Fruit fly (Drosophila melanogaster): ENCODE data around the gene HisCl1.

HisCl1 gene

DNA sequence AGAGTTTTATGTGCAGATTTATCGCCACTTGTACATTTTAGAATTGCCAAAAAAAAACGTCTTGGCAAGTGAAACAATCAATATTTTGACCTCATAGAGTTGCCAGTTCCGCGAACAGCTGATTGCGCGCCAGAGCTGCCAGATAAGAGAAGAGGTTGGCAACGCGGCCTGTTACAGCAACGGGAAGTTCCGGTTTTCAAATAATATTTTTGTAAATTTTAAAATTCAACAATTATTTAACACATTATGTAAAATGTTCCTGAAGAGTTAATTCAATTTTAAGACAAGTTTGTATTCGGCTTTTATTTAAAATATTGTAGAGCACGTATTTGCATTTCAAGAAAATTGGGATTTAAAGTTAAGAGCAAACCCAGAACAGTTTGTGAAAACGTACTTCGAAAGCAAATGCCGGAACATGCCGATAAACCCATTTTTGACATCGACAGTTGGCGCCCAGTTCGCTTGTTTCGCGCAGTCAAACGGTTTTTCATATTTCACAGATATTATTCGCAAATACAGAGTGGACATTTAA is at the start of gene HisCl1, which contains the start of gene prd1 (continued):
- TF ChIP-seq Smox (GFP tag; optimal IDR thresholded peaks at IDR 0.05) (no peak), CG4318 (GFP tag; optimal IDR thresholded peaks at IDR 0.05) (no peak), CG8319 (GFP tag; optimal IDR thresholded peaks at IDR 0.05) (peak; percentile 20), Ets96B (tag; optimal IDR thresholded peaks at IDR 0.05) (no peak), spab (GFP tag; optimal IDR thresholded peaks at IDR 0.05) (no peak), topi (GFP tag; optimal IDR thresholded peaks at IDR 0.05) (no peak), Eip78C (GFP tag) (no peak), acj6 (GFP tag; optimal IDR thresholded peaks at IDR 0.05) (no peak)

DNA sequence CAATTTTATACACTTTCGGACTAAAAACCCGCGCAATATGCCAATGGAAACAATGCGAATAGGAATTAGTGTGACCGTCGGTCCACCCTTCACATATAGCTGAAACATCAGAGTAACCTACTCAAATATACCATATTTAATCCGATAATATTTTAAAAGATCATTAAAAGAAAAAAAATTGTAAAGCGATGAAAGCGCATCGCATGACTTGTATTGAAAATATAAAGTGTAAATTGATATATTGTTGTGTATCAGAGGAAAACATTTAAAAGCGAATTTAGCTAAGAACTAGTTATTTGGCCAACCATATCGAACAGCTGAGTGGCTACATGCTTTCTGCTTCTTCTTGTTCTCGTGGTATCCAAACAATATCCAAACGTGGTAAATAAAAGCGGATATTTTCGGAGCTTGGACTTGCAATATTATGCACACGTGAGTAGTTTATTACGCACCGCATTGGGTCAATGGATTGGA is 45.2 kb upstream of the HisCl1 start, which contains the start of the genes Blm and CG14722:
Gene Blm (minus strand): TSS at position 54 of the 474 bp plus-strand sequence.
Gene CG14722 (plus strand): TSS at position 161 of the 474 bp plus-strand sequence.
- no peak for TF ChIP-seq Eip78C (GFP tag)
- no peak for TF ChIP-seq CG9139 (GFP tag; optimal IDR thresholded peaks at IDR 0.05)
- no peak for TF ChIP-seq fd85E (GFP tag; optimal IDR thresholded peaks at IDR 0.05)
- TF ChIP-seq pdm3 (GFP tag; optimal IDR thresholded peaks at IDR 0.05): no peak
- TF ChIP-seq CG8632 (GFP tag; optimal IDR thresholded peaks at IDR 0.05): no peak
- TF ChIP-seq CG11762 (GFP tag; optimal IDR thresholded peaks at IDR 0.05; ENCODE audit: insufficient read depth): no peak
- no peak for TF ChIP-seq spab (GFP tag; optimal IDR thresholded peaks at IDR 0.05)
- no peak for TF ChIP-seq Eip75B (GFP tag; optimal IDR thresholded peaks at IDR 0.05)
- no peak for TF ChIP-seq CG6163 (GFP tag; IDR thresholded peaks at IDR 0.05)
- TF ChIP-seq Sox15 (GFP tag; optimal IDR thresholded peaks at IDR 0.05): no peak
- TF ChIP-seq CG6854 (GFP tag; optimal IDR thresholded peaks at IDR 0.05): no peak
- TF ChIP-seq dsx (GFP tag; optimal IDR thresholded peaks at IDR 0.05; ENCODE audit: poor library complexity, severe bottlenecking): no peak

DNA sequence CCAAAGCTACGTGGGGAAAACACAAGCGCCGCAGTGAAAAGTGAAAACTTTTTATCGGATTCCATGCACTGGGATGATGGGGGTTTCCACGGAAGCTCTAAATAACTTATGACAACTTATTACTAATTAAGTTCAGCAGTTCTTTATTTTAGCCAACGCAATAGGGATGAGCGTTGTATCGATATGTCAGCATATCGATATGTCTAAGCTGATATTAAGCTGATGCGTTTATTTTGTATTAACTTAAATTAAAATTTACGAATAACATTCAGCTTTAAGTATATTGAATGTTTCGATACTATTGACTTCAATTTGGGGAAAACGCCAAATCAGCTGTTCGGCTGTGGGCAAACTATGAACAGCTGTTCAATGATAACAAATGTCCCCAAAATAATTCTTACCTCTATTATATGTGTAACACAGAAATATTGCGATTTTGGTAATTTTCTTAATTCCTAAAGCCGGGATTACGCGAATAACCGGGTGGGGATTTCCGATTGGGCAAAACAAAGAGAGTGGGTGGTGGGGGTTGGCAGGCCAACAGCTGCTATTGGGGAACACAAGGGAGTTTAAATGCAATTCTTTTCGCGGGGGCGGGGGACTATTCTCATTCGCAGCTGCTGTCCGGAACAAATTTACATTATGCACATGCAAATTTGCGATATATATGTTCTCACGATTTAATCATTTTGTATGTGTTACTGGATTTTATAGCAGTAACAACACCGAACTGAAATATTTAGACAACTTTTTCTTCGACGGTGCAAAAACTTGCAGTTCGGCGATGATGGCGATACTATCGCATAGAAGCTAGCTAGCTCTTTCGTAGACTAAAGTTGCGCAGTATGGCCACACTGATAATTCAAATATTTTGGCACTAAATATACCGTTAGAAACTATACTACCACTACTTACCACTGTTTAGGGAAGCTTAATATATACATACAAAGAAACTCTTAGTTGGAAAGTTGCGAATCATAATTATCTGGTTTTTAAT is 37.4 kb upstream of the HisCl1 start, which contains the start of gene CG6923:
Gene CG6923 (minus strand): TSS at position 733 of the 997 bp plus-strand sequence.
- no peak for TF ChIP-seq CG34406 (GFP tag; optimal IDR thresholded peaks at IDR 0.05)
- TF ChIP-seq esn (GFP tag; optimal IDR thresholded peaks at IDR 0.05): peak; percentile 41
- TF ChIP-seq Sox14 (GFP tag; optimal IDR thresholded peaks at IDR 0.05): peak; percentile 50

DNA sequence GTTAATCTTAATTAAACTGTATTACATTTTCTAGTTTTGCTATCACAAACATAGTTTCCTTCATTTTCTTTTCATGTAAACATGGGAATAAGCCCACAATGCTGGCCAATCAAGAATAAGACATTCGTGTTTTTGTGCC is 36.8 kb upstream of the HisCl1 start, which contains the start of gene CG43062:
Gene CG43062 (plus strand): TSS at position 40 of the 139 bp plus-strand sequence.
- TF ChIP-seq Eip75B (GFP tag; optimal IDR thresholded peaks at IDR 0.05): no peak
- TF ChIP-seq Eip78C (GFP tag): no peak
- TF ChIP-seq Hr38 (GFP tag; optimal IDR thresholded peaks at IDR 0.05): no peak
- no peak for TF ChIP-seq CG11294 (GFP tag; IDR thresholded peaks at IDR 0.05)
- TF ChIP-seq achi (GFP tag; optimal IDR thresholded peaks at IDR 0.05): no peak
- TF ChIP-seq CG6276 (GFP tag; optimal IDR thresholded peaks at IDR 0.05): no peak
- no peak for TF ChIP-seq Ets21C (GFP tag; optimal IDR thresholded peaks at IDR 0.05)
- no peak for TF ChIP-seq spab (GFP tag; optimal IDR thresholded peaks at IDR 0.05)
- TF ChIP-seq CG10631 (GFP tag; optimal IDR thresholded peaks at IDR 0.05): no peak

DNA sequence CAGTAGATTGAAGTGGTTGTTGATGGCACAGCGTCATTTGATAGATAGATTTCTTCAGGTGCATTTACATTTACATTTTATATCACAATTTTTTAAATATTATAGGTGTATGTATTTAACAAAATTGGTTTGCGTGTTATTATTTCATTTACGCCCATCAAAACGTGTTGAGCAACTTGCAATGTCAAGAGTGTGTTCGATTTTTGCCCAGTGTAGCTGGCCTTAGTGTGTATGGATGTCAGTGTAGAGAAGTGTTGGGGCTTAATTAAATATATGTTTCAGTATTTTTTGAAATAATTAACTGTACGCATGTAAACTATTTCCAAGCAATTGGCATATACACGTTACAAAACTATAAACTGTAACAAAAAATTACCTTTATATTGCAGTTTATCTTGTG is 35.2 kb upstream of the HisCl1 start:
- TF ChIP-seq lz (GFP tag; optimal IDR thresholded peaks at IDR 0.05): no peak
- TF ChIP-seq vri (GFP tag; optimal IDR thresholded peaks at IDR 0.05): no peak
- TF ChIP-seq svp (GFP tag): peak; percentile 63
- peak; percentile 37 for TF ChIP-seq Hr4 (GFP tag; optimal IDR thresholded peaks at IDR 0.05)
- peak; percentile 54 for TF ChIP-seq Eip78C (GFP tag)

DNA sequence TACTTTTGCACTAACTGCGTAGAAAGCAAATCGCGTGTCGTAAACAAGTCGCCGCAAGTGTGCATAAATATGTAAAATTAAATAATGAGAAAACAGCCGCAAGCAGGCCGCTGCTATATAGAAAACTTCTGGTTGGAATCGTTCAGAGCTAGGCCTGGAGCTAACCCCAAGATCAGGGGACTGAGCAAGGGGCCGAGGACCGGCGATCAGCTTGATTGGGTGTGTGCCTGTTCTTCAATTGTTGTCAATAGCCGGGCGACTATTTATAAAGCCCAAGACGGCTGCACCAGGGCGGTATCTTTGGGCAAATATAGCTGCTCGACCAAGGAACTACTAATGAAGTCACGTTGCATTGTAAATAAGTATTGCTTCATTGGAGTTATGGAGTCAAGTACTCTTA is 30.2 kb upstream of the HisCl1 start:
- no peak for TF ChIP-seq CG6854 (GFP tag; optimal IDR thresholded peaks at IDR 0.05)
- no peak for TF ChIP-seq achi (GFP tag; optimal IDR thresholded peaks at IDR 0.05)
- TF ChIP-seq CG3919 (GFP tag; optimal IDR thresholded peaks at IDR 0.05): no peak
- TF ChIP-seq Eip78C (GFP tag): peak; percentile 17

Data from whole organism, prepupa.